Worm (Caenorhabditis elegans): ENCODE data around the gene Y116A8C.37.

ce11 chrIV:17103116-17103515 lies 27.8 kb downstream of the Y116A8C.37 start:
- TF ChIP-seq cog-1 (tag; optimal IDR thresholded peaks at IDR 0.05), result no peak
- no peak for TF ChIP-seq flt-1 (GFP tag; IDR thresholded peaks at IDR 0.05)
- no peak for TF ChIP-seq ztf-23 (GFP tag; IDR thresholded peaks at IDR 0.05)
- no peak for TF ChIP-seq med-1 (GFP tag; optimal IDR thresholded peaks at IDR 0.05; ENCODE audit: insufficient read depth)
